Fruit fly (Drosophila melanogaster) whole organism, embryonic: ENCODE results near the gene CG13114.
A peak's percentile ranks its signal among the peaks of the same experiment; 100 is the strongest.

Experiments used
- ATbp ChIP-seq: fragments of 200-800 bp; sonication (Bioruptor generic); optimal IDR thresholded peaks from 2 replicates; lab custom pipeline; 2017; ENCODE audit warnings: missing biosample characterization, mild to moderate bottlenecking, missing genetic modification characterization, missing genetic modification reagents
- Abd-B ChIP-seq: fragments of 200-800 bp; sonication (Bioruptor generic); optimal IDR thresholded peaks from 2 replicates; lab custom pipeline; 2018; ENCODE audit warnings: missing biosample characterization, mild to moderate bottlenecking, missing genetic modification characterization, moderate library complexity
- Atf6 ChIP-seq: fragments of 200-800 bp; sonication (Bioruptor generic); IDR thresholded peaks from 2 replicates; pipeline ENCODE4 v1.3.6; 2022; ENCODE audit warnings: missing biosample characterization, missing genetic modification characterization
- B-H1 ChIP-seq: fragments of 200-800 bp; sonication (Bioruptor generic); IDR thresholded peaks from 3 replicates; pipeline ENCODE4 v1.3.6; 2022; ENCODE audit warnings: missing biosample characterization, missing genetic modification characterization
- CG10543 ChIP-seq: fragments of 200-800 bp; sonication (Bioruptor generic); optimal IDR thresholded peaks from 3 replicates; lab custom pipeline; 2017; ENCODE audit warnings: missing biosample characterization, mild to moderate bottlenecking, missing genetic modification characterization, moderate library complexity
- CG11093 ChIP-seq: fragments of 200-800 bp; sonication (Bioruptor generic); IDR thresholded peaks from 3 replicates; pipeline ENCODE4 v1.3.6; 2022; ENCODE audit warnings: missing biosample characterization, missing genetic modification characterization
- CG12659 ChIP-seq: fragments of 200-800 bp; sonication (Bioruptor generic); optimal IDR thresholded peaks from 3 replicates; lab custom pipeline; 2017; ENCODE audit warnings: mild to moderate bottlenecking, missing biosample characterization, missing genetic modification reagents, missing genetic modification characterization
- CG13775 ChIP-seq: fragments of 200-800 bp; sonication (Bioruptor generic); optimal IDR thresholded peaks from 3 replicates; lab custom pipeline; 2017; ENCODE audit warnings: missing biosample characterization, mild to moderate bottlenecking, missing genetic modification characterization
- CG14667 ChIP-seq: fragments of 200-800 bp; sonication (Bioruptor generic); IDR thresholded peaks from 2 replicates; pipeline ENCODE4 v1.3.6; 2022; ENCODE audit warnings: missing biosample characterization, missing genetic modification characterization
- CG15269 ChIP-seq: fragments of 200-800 bp; sonication (Bioruptor generic); optimal IDR thresholded peaks from 2 replicates; lab custom pipeline; 2018; ENCODE audit warnings: missing biosample characterization, mild to moderate bottlenecking, missing genetic modification characterization, moderate library complexity
- CG15601 ChIP-seq: fragments of 200-800 bp; sonication (Bioruptor generic); optimal IDR thresholded peaks from 3 replicates; lab custom pipeline; 2019; ENCODE audit warnings: missing biosample characterization, mild to moderate bottlenecking, missing genetic modification characterization, moderate library complexity
- CG18476 ChIP-seq: fragments of 200-800 bp; sonication (Bioruptor generic); optimal IDR thresholded peaks from 2 replicates; lab custom pipeline; 2016; ENCODE audit warnings: missing biosample characterization, mild to moderate bottlenecking, missing genetic modification characterization
- CG30431 ChIP-seq: fragments of 200-800 bp; sonication (Bioruptor generic); optimal IDR thresholded peaks from 2 replicates; lab custom pipeline; 2017; ENCODE audit warnings: missing biosample characterization, missing genetic modification characterization
- CG31365 ChIP-seq: fragments of 200-800 bp; sonication (Bioruptor generic); optimal IDR thresholded peaks from 2 replicates; lab custom pipeline; 2018; ENCODE audit warnings: missing biosample characterization, mild to moderate bottlenecking, missing genetic modification characterization
- CG32772 ChIP-seq: fragments of 200-800 bp; sonication (Bioruptor generic); IDR thresholded peaks from 2 replicates; pipeline ENCODE4 v1.3.6; 2022; ENCODE audit warnings: missing biosample characterization, missing genetic modification characterization
- CG34376 ChIP-seq: fragments of 200-800 bp; sonication (Bioruptor generic); optimal IDR thresholded peaks from 2 replicates; lab custom pipeline; 2018; ENCODE audit warnings: missing biosample characterization, mild to moderate bottlenecking, missing genetic modification characterization
- CG3726 ChIP-seq: fragments of 200-800 bp; sonication (Bioruptor generic); IDR thresholded peaks from 3 replicates; pipeline ENCODE4, ENCODE4 v1.3.6; 2022; ENCODE audit warnings: missing biosample characterization, missing genetic modification characterization
- CG3847 ChIP-seq: fragments of 200-800 bp; sonication (Bioruptor generic); IDR thresholded peaks from 2 replicates; pipeline ENCODE4 v1.3.6; 2022; ENCODE audit warnings: missing biosample characterization, missing genetic modification characterization
- CG6683 ChIP-seq: fragments of 200-800 bp; sonication (Bioruptor generic); optimal IDR thresholded peaks from 2 replicates; lab custom pipeline; 2017; ENCODE audit warnings: missing biosample characterization, mild to moderate bottlenecking, missing genetic modification characterization, missing genetic modification reagents
- CG8924 ChIP-seq: fragments of 200-800 bp; optimal IDR thresholded peaks from 3 replicates; lab custom pipeline; 2019; ENCODE audit warnings: missing biosample characterization, mild to moderate bottlenecking, missing genetic modification characterization, moderate library complexity
- CG9437 ChIP-seq: fragments of 200-800 bp; sonication (Bioruptor generic); optimal IDR thresholded peaks from 2 replicates; lab custom pipeline; 2018; ENCODE audit warnings: missing biosample characterization, mild to moderate bottlenecking, missing genetic modification characterization
- Fer2 ChIP-seq: fragments of 200-800 bp; sonication (Bioruptor generic); optimal IDR thresholded peaks from 2 replicates; lab custom pipeline; 2018; ENCODE audit warnings: missing biosample characterization, mild to moderate bottlenecking, missing genetic modification characterization, moderate library complexity
- HLH54F ChIP-seq: fragments of 200-800 bp; sonication (Bioruptor generic); optimal IDR thresholded peaks from 3 replicates; lab custom pipeline; 2016; ENCODE audit warnings: missing biosample characterization, missing genetic modification characterization
- Hand ChIP-seq: fragments of 200-800 bp; sonication (Bioruptor generic); optimal IDR thresholded peaks from 2 replicates; lab custom pipeline; 2017; ENCODE audit warnings: mild to moderate bottlenecking, missing biosample characterization, missing genetic modification reagents, missing genetic modification characterization
- Hmx ChIP-seq: fragments of 200-800 bp; sonication (Bioruptor generic); optimal IDR thresholded peaks from 2 replicates; lab custom pipeline; 2016; ENCODE audit warnings: missing biosample characterization, missing genetic modification characterization
- Meics ChIP-seq: fragments of 200-800 bp; sonication (Bioruptor generic); optimal IDR thresholded peaks from 2 replicates; lab custom pipeline; 2017; ENCODE audit warnings: missing biosample characterization, mild to moderate bottlenecking, missing genetic modification characterization
- PHDP ChIP-seq: fragments of 200-800 bp; sonication (Bioruptor generic); optimal IDR thresholded peaks from 3 replicates; lab custom pipeline; 2018; ENCODE audit warnings: missing biosample characterization, mild to moderate bottlenecking, missing genetic modification characterization, moderate library complexity
- Poxn ChIP-seq: fragments of 200-800 bp; sonication (Bioruptor generic); IDR thresholded peaks from 2 replicates; pipeline ENCODE4 v1.3.6; 2022; ENCODE audit warnings: missing biosample characterization, missing genetic modification characterization
- Rx ChIP-seq: fragments of 200-800 bp; sonication (Bioruptor generic); IDR thresholded peaks from 2 replicates; pipeline ENCODE4 v1.3.6; 2022; ENCODE audit warnings: missing biosample characterization, missing genetic modification characterization
- Side ChIP-seq: fragments of 200-800 bp; sonication (Bioruptor generic); optimal IDR thresholded peaks from 2 replicates; lab custom pipeline; 2016; ENCODE audit warnings: missing biosample characterization, missing genetic modification characterization
- ara ChIP-seq: fragments of 200-800 bp; sonication (Bioruptor generic); IDR thresholded peaks from 2 replicates; pipeline ENCODE4 v1.3.6; 2022; ENCODE audit warnings: missing biosample characterization, missing genetic modification characterization
- cad ChIP-seq: fragments of >200 bp; optimal IDR thresholded peaks from 2 replicates; lab custom pipeline; 2017; ENCODE audit warnings: missing biosample characterization, missing genetic modification characterization
- cg ChIP-seq: fragments of 200-800 bp; sonication (Bioruptor generic); optimal IDR thresholded peaks from 3 replicates; lab custom pipeline; 2019; ENCODE audit warnings: missing biosample characterization, mild to moderate bottlenecking, missing genetic modification characterization, moderate library complexity
- crol ChIP-seq: fragments of 200-800 bp; sonication (Bioruptor generic); IDR thresholded peaks from 2 replicates; pipeline ENCODE4 v1.3.6; 2022; ENCODE audit warnings: missing biosample characterization, missing genetic modification characterization
- cwo ChIP-seq: fragments of 200-800 bp; sonication (Bioruptor generic); optimal IDR thresholded peaks from 3 replicates; lab custom pipeline; 2017; ENCODE audit warnings: missing biosample characterization, missing genetic modification characterization, mild to moderate bottlenecking, moderate library complexity, missing genetic modification reagents
- en ChIP-seq: fragments of 200-800 bp; sonication (Bioruptor generic); optimal IDR thresholded peaks from 2 replicates; lab custom pipeline; 2016; ENCODE audit warnings: missing biosample characterization, missing genetic modification characterization
- fd102C ChIP-seq: fragments of 200-800 bp; sonication (Bioruptor generic); optimal IDR thresholded peaks from 2 replicates; lab custom pipeline; 2018; ENCODE audit warnings: missing biosample characterization, mild to moderate bottlenecking, missing genetic modification characterization, moderate library complexity
- her ChIP-seq: fragments of 200-800 bp; sonication (Bioruptor generic); optimal IDR thresholded peaks from 2 replicates; lab custom pipeline; 2016; ENCODE audit warnings: missing biosample characterization, missing genetic modification characterization
- hkb ChIP-seq, 2 experiments: fragments of 200-800 bp in 1 of 2; fragments of >200 bp in 1 of 2; sonication (Bioruptor generic) in 1 of 2; IDR thresholded peaks in 1 of 2; optimal IDR thresholded peaks in 1 of 2; 2 replicates each; pipeline versions ENCODE4 v1.3.6 to Lab custom; 2017 to 2022; ENCODE audit warnings: missing biosample characterization in 1 of 2, missing genetic modification characterization in 1 of 2
- ind ChIP-seq: fragments of 200-800 bp; sonication (Bioruptor generic); optimal IDR thresholded peaks from 3 replicates; lab custom pipeline; 2016; ENCODE audit warnings: missing biosample characterization, missing genetic modification characterization
- lbe ChIP-seq: fragments of 200-800 bp; sonication (Bioruptor generic); optimal IDR thresholded peaks from 2 replicates; lab custom pipeline; 2016; ENCODE audit warnings: missing biosample characterization, mild to moderate bottlenecking, missing genetic modification characterization
- lov ChIP-seq, 2 experiments: fragments of 200-800 bp in 1 of 2; fragments of >200 bp in 1 of 2; sonication (Bioruptor generic) in 1 of 2; IDR thresholded peaks in 1 of 2; optimal IDR thresholded peaks in 1 of 2; 2 replicates in 1 of 2; 3 replicates in 1 of 2; pipeline versions ENCODE4 v1.3.6 to Lab custom; 2017 to 2022; ENCODE audit warnings: missing biosample characterization in 1 of 2, missing genetic modification characterization in 1 of 2
- pan ChIP-seq, 4 experiments: fragments of >200 bp in 3 of 4; fragments of 200-800 bp in 1 of 4; sonication (Bioruptor generic) in 1 of 4; optimal IDR thresholded peaks in 3 of 4; IDR thresholded peaks in 1 of 4; 2 replicates each; pipeline versions ENCODE4 v1.3.6 to Lab custom; 2017 to 2022; ENCODE audit warnings: missing biosample characterization in 2 of 4, missing genetic modification characterization in 2 of 4, mixed read lengths in 1 of 4
- rib ChIP-seq: fragments of 200-800 bp; sonication (Bioruptor generic); IDR thresholded peaks from 2 replicates; pipeline ENCODE4 v1.3.6; 2022; ENCODE audit warnings: missing biosample characterization, missing genetic modification characterization
- run ChIP-seq: fragments of 200-800 bp; sonication (Bioruptor generic); optimal IDR thresholded peaks from 3 replicates; lab custom pipeline; 2018; ENCODE audit warnings: missing biosample characterization, mild to moderate bottlenecking, missing genetic modification characterization
- sens-2 ChIP-seq: fragments of 200-800 bp; sonication (Bioruptor generic); IDR thresholded peaks from 2 replicates; pipeline ENCODE4 v1.3.6; 2022; ENCODE audit warnings: missing biosample characterization, missing genetic modification characterization
- seq ChIP-seq: fragments of 200-800 bp; sonication (Bioruptor generic); IDR thresholded peaks from 2 replicates; pipeline ENCODE4 v1.3.6; 2022; ENCODE audit warnings: missing biosample characterization, missing genetic modification characterization
- so ChIP-seq: fragments of 200-800 bp; sonication (Bioruptor generic); IDR thresholded peaks from 3 replicates; pipeline ENCODE4 v1.3.6; 2022; ENCODE audit warnings: missing biosample characterization, missing genetic modification characterization
- sqz ChIP-seq: fragments of 200-800 bp; sonication (Bioruptor generic); optimal IDR thresholded peaks from 3 replicates; lab custom pipeline; 2018; ENCODE audit warnings: missing biosample characterization, mild to moderate bottlenecking, missing genetic modification characterization

Gene CG13114

DNA sequence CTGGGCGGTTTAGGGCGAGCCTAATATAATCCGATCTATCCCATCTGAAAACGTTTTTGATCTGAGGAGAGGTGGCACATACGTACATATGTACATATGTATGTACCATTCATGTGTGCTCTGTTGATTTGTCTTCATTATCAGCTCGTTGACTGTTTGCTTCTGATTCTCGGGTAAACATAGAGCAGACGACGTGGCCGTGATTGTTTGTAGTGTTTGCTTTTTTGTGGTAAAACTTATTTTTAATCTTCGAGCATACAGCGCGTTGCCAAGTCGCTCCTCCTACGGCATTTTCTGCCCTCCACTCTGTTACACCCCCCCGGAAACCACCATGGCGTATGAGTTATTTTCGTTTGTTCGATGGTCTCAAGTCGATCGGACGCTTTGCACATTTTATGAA, 19.9 kb upstream of the CG13114 start (continued):
- peak; percentile 69 for TF ChIP-seq Hand (GFP tag; lab: Kevin White, UChicago)
- TF ChIP-seq CG30431 (GFP tag; lab: Kevin White, UChicago), result peak; percentile 58
- peak; percentile 86 for TF ChIP-seq CG31365 (tag; lab: Kevin White, UChicago)
- TF ChIP-seq cwo (GFP tag; lab: Kevin White, UChicago), result peak; percentile 86
- TF ChIP-seq ara (GFP tag; lab: Robert Waterston, UW), result peak; percentile 90
- peak; percentile 53 for TF ChIP-seq CG13775 (GFP tag; lab: Kevin White, UChicago)
- peak; percentile 26 for TF ChIP-seq ind
- TF ChIP-seq Meics (GFP tag; lab: Kevin White, UChicago), result peak; percentile 88
- no peak for TF ChIP-seq lov (optimal IDR thresholded peaks at IDR 0.05; lab: Kevin White, UChicago)
- peak; percentile 81; the same call in 2 of the 3 replicates for TF ChIP-seq lov (GFP tag; IDR thresholded peaks at IDR 0.05; lab: Robert Waterston, UW)
- TF ChIP-seq seq, result peak; percentile 94
- TF ChIP-seq sens-2 (GFP tag; lab: Robert Waterston, UW), result no peak; the same call in 1 of the 2 replicates
- TF ChIP-seq Rx (GFP tag; lab: Robert Waterston, UW), result 0 out of 2 replicates have a peak, but pooled peaks have one; percentile 44
- TF ChIP-seq CG12659 (GFP tag; lab: Kevin White, UChicago), result peak; percentile 89
- TF ChIP-seq Atf6, result peak; percentile 91
- peak; percentile 78 for TF ChIP-seq Fer2
- TF ChIP-seq CG11093 (GFP tag; lab: Robert Waterston, UW), result peak; percentile 65; the same call in 1 of the 3 replicates
- peak; percentile 93 for TF ChIP-seq run
- TF ChIP-seq CG6683 (GFP tag; lab: Kevin White, UChicago), result peak; percentile 90
- TF ChIP-seq lbe (GFP tag; lab: Kevin White, UChicago), result no peak
- peak; percentile 98 for TF ChIP-seq CG10543 (GFP tag; lab: Kevin White, UChicago)
- peak; percentile 52 for TF ChIP-seq CG3847
- TF ChIP-seq so (GFP tag; lab: Robert Waterston, UW), result peak; percentile 93
- peak; percentile 83 for TF ChIP-seq sqz (GFP tag; lab: Kevin White, UChicago)
- peak; percentile 82 for TF ChIP-seq CG8924 (tag; lab: Kevin White, UChicago)
- no peak for TF ChIP-seq cad (GFP tag; lab: Kevin White, UChicago)
- TF ChIP-seq rib (GFP tag; lab: Robert Waterston, UW), result peak; percentile 87
- peak; percentile 52 for TF ChIP-seq HLH54F (GFP tag; lab: Kevin White, UChicago)
- no peak for TF ChIP-seq Poxn
- TF ChIP-seq cg (GFP tag; lab: Kevin White, UChicago), result peak; percentile 10
- TF ChIP-seq CG15269, result peak; percentile 79
- TF ChIP-seq CG34376 (GFP tag; lab: Kevin White, UChicago), result peak; percentile 93
- peak; percentile 88 for TF ChIP-seq Side (GFP tag; lab: Kevin White, UChicago)
- peak; percentile 96 for TF ChIP-seq CG15601 (tag; lab: Kevin White, UChicago)
- TF ChIP-seq B-H1, result peak; percentile 59; the same call in 1 of the 3 replicates
- TF ChIP-seq en (GFP tag; lab: Kevin White, UChicago), result peak; percentile 83
- no peak for TF ChIP-seq CG14667 (GFP tag; lab: Robert Waterston, UW)
- no peak for TF ChIP-seq Abd-B (GFP tag; lab: Kevin White, UChicago)
- TF ChIP-seq fd102C (GFP tag; lab: Kevin White, UChicago), result peak; percentile 77
- TF ChIP-seq PHDP (tag; lab: Kevin White, UChicago), result peak; percentile 90
- no peak for TF ChIP-seq CG32772 (GFP tag; lab: Robert Waterston, UW)
- no peak; the same call in 2 of the 3 replicates for TF ChIP-seq CG3726
- no peak for TF ChIP-seq hkb (optimal IDR thresholded peaks at IDR 0.05; lab: Kevin White, UChicago)
- peak; percentile 90 for TF ChIP-seq hkb (GFP tag; IDR thresholded peaks at IDR 0.05; lab: Robert Waterston, UW)
- TF ChIP-seq crol (GFP tag; lab: Robert Waterston, UW), result peak; percentile 85
- peak; percentile 77 for TF ChIP-seq CG18476 (GFP tag; lab: Kevin White, UChicago)
- TF ChIP-seq CG9437 (GFP tag; lab: Kevin White, UChicago), result peak; percentile 21
- TF ChIP-seq ATbp (GFP tag; lab: Kevin White, UChicago), result peak; percentile 97
- no peak for TF ChIP-seq pan (optimal IDR thresholded peaks at IDR 0.05; lab: Kevin White, UChicago)
- TF ChIP-seq pan (GFP tag; optimal IDR thresholded peaks at IDR 0.05 in 1 of 2, IDR thresholded peaks at IDR 0.05 in 1 of 2), result peak in 1 of 2 experiments; percentile 88
- TF ChIP-seq Hmx (GFP tag; lab: Kevin White, UChicago), result no peak
- TF ChIP-seq her (GFP tag; lab: Kevin White, UChicago), result peak; percentile 91
